Worm (Caenorhabditis elegans): ENCODE data around the gene srlf-29.

ce11 chrII:1672673-1673072 lies 6.5 kb downstream of the srlf-29 start:
- no peak for TF ChIP-seq K02D7.2 (tag; optimal IDR thresholded peaks at IDR 0.05)
- no peak for TF ChIP-seq hlh-30 (tag; optimal IDR thresholded peaks at IDR 0.05; ENCODE audit: insufficient read depth)
- no peak for TF ChIP-seq pha-4 (tag; optimal IDR thresholded peaks at IDR 0.05)
- no peak for TF ChIP-seq pag-3 (tag; optimal IDR thresholded peaks at IDR 0.05; ENCODE audit: borderline replicate concordance)
- no peak for TF ChIP-seq K09A11.1 (tag; optimal IDR thresholded peaks at IDR 0.05; ENCODE audit: insufficient read depth)
- no peak for TF ChIP-seq hlh-6 (tag; optimal IDR thresholded peaks at IDR 0.05)
- TF ChIP-seq syd-9 (tag; optimal IDR thresholded peaks at IDR 0.05): no peak
- no peak for TF ChIP-seq dmd-4 (tag; optimal IDR thresholded peaks at IDR 0.05; ENCODE audit: borderline replicate concordance)
- no peak for TF ChIP-seq ceh-9 (tag; optimal IDR thresholded peaks at IDR 0.05)
- TF ChIP-seq pat-9 (tag; optimal IDR thresholded peaks at IDR 0.05): no peak
- TF ChIP-seq ceh-14 (tag; optimal IDR thresholded peaks at IDR 0.05): no peak
- TF ChIP-seq elt-2 (tag; optimal IDR thresholded peaks at IDR 0.05): no peak
- TF ChIP-seq ama-1 (optimal IDR thresholded peaks at IDR 0.05): no peak

All from whole organism, late embryonic.